Worm (Caenorhabditis elegans) whole organism, mixed stage, embryonic: ENCODE results near the gene Y37E11AM.2.
A peak's percentile ranks its signal among the peaks of the same experiment; 100 is the strongest.

Experiments used
- M03D4.4 ChIP-seq: sonication (generic microtip); optimal IDR thresholded peaks from 2 replicates; lab custom pipeline; 2017; ENCODE audit warnings: mild to moderate bottlenecking, missing genetic modification characterization, missing compliant biosample characterization
- bed-3 ChIP-seq: fragments of 200-800 bp; sonication (Bioruptor generic); optimal IDR thresholded peaks from 3 replicates; lab custom pipeline; 2018; ENCODE audit warnings: mild to moderate bottlenecking, missing genetic modification characterization, moderate library complexity, missing compliant biosample characterization
- blmp-1 ChIP-seq: fragments of 150-350 bp; optimal IDR thresholded peaks from 2 replicates; lab custom pipeline; 2014; ENCODE audit warnings: missing biosample characterization, missing genetic modification characterization
- ceh-83 ChIP-seq: fragments of 200-800 bp; sonication (Bioruptor generic); optimal IDR thresholded peaks from 2 replicates; lab custom pipeline; 2018; ENCODE audit warnings: mild to moderate bottlenecking, missing genetic modification characterization, missing compliant biosample characterization
- ces-1 ChIP-seq: fragments of 150-350 bp; optimal IDR thresholded peaks from 2 replicates; lab custom pipeline; 2014; ENCODE audit warnings: missing biosample characterization, missing genetic modification reagents, missing genetic modification characterization
- cnd-1 ChIP-seq: fragments of 200-800 bp; sonication (Bioruptor generic); optimal IDR thresholded peaks from 2 replicates; lab custom pipeline; 2018; ENCODE audit warnings: mild to moderate bottlenecking, missing genetic modification characterization, missing compliant biosample characterization
- drap-1 ChIP-seq: fragments of 200-800 bp; sonication (Bioruptor generic); optimal IDR thresholded peaks from 3 replicates; lab custom pipeline; 2018; ENCODE audit warnings: mild to moderate bottlenecking, missing genetic modification characterization, missing compliant biosample characterization
- ham-2 ChIP-seq: fragments of 200-800 bp; sonication (Bioruptor generic); optimal IDR thresholded peaks from 2 replicates; lab custom pipeline; 2018; ENCODE audit warnings: mild to moderate bottlenecking, missing genetic modification characterization, missing compliant biosample characterization
- lin-13 ChIP-seq: fragments of 150-350 bp; optimal IDR thresholded peaks from 2 replicates; lab custom pipeline; 2014; ENCODE audit warnings: missing biosample characterization, missing genetic modification characterization
- lin-32 ChIP-seq: fragments of 200-800 bp; sonication (Bioruptor generic); optimal IDR thresholded peaks from 2 replicates; lab custom pipeline; 2018; ENCODE audit warnings: mild to moderate bottlenecking, missing genetic modification characterization, missing compliant biosample characterization
- lsy-2 ChIP-seq: fragments of 150-350 bp; optimal IDR thresholded peaks from 2 replicates; lab custom pipeline; 2014; ENCODE audit warnings: missing biosample characterization, missing genetic modification characterization
- mab-5 ChIP-seq: fragments of 150-350 bp; optimal IDR thresholded peaks from 2 replicates; lab custom pipeline; 2014; ENCODE audit warnings: missing biosample characterization, missing genetic modification characterization
- mep-1 ChIP-seq: fragments of 150-350 bp; optimal IDR thresholded peaks from 2 replicates; lab custom pipeline; 2017; ENCODE audit warnings: missing biosample characterization, missing genetic modification reagents, missing genetic modification characterization, inconsistent platforms
- mls-2 ChIP-seq: sonication (generic microtip); optimal IDR thresholded peaks from 2 replicates; lab custom pipeline; 2016; ENCODE audit warnings: mild to moderate bottlenecking, missing genetic modification characterization, moderate library complexity, missing compliant biosample characterization
- nhr-12 ChIP-seq: fragments of 150-350 bp; optimal IDR thresholded peaks from 2 replicates; lab custom pipeline; 2014; ENCODE audit warnings: missing biosample characterization, missing genetic modification characterization
- nhr-2 ChIP-seq: fragments of 150-350 bp; optimal IDR thresholded peaks from 2 replicates; lab custom pipeline; 2014; ENCODE audit warnings: missing biosample characterization, missing genetic modification characterization
- nhr-237 ChIP-seq: fragments of 150-350 bp; optimal IDR thresholded peaks from 2 replicates; lab custom pipeline; 2014; ENCODE audit warnings: missing biosample characterization, missing genetic modification characterization
- nhr-76 ChIP-seq: sonication (generic microtip); optimal IDR thresholded peaks from 2 replicates; lab custom pipeline; 2017; ENCODE audit warnings: missing biosample characterization, missing genetic modification characterization
- pha-4 ChIP-seq: fragments of 150-350 bp; optimal IDR thresholded peaks from 2 replicates; lab custom pipeline; 2018; ENCODE audit warnings: missing biosample characterization, missing genetic modification reagents, missing genetic modification characterization
- snpc-4 ChIP-seq: fragments of 150-350 bp; optimal IDR thresholded peaks from 2 replicates; lab custom pipeline; 2014; ENCODE audit warnings: missing biosample characterization, missing genetic modification characterization
- sptf-1 ChIP-seq: sonication (generic microtip); optimal IDR thresholded peaks from 2 replicates; lab custom pipeline; 2017; ENCODE audit warnings: mild to moderate bottlenecking, missing genetic modification characterization, moderate library complexity, missing compliant biosample characterization
- unc-120 ChIP-seq: sonication (generic microtip); optimal IDR thresholded peaks from 2 replicates; lab custom pipeline; 2017; ENCODE audit warnings: missing genetic modification characterization, missing compliant biosample characterization; ENCODE audit not compliant: poor library complexity, severe bottlenecking
- unc-39 ChIP-seq: fragments of 150-350 bp; optimal IDR thresholded peaks from 2 replicates; lab custom pipeline; 2014; ENCODE audit warnings: missing biosample characterization, missing genetic modification characterization
- unc-62 ChIP-seq: fragments of 150-350 bp; optimal IDR thresholded peaks from 2 replicates; lab custom pipeline; 2014; ENCODE audit warnings: missing biosample characterization, missing genetic modification reagents, missing genetic modification characterization
- zip-8 ChIP-seq: fragments of 150-350 bp; optimal IDR thresholded peaks from 2 replicates; lab custom pipeline; 2014; ENCODE audit warnings: missing biosample characterization, missing genetic modification characterization
- ztf-11 ChIP-seq: fragments of 150-350 bp; optimal IDR thresholded peaks from 2 replicates; lab custom pipeline; 2014; ENCODE audit warnings: missing biosample characterization, missing genetic modification characterization

The Y37E11AM.2 gene

DNA sequence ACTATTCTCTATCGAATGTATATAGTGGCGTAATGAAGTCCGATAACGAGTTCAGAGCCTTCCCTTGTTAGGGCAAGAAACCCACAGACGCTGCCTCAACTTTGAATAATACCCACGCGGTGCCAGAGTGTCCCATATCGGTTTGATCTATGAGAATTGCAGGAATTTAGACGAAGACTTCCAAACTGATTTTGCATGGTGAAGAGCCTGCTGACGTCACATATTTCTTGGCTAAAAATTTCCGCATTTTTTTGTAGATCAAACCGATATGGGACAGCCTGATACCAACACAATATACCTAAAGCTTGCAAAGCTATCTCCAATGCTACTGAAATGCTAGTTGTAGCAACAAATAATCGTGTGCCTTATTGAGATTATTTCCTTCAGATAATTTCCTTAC, 16.6 kb upstream of the Y37E11AM.2 start:
- TF ChIP-seq unc-39 (tag; lab: Kevin White, UChicago) (no peak), bed-3 (no peak), snpc-4 (tag; lab: Kevin White, UChicago) (no peak), sptf-1 (tag; lab: Kevin White, UChicago) (no peak), ceh-83 (no peak), nhr-76 (no peak), ham-2 (GFP tag; lab: Kevin White, UChicago) (no peak), ztf-11 (tag; lab: Kevin White, UChicago) (no peak), mep-1 (tag; lab: Kevin White, UChicago) (no peak)

DNA sequence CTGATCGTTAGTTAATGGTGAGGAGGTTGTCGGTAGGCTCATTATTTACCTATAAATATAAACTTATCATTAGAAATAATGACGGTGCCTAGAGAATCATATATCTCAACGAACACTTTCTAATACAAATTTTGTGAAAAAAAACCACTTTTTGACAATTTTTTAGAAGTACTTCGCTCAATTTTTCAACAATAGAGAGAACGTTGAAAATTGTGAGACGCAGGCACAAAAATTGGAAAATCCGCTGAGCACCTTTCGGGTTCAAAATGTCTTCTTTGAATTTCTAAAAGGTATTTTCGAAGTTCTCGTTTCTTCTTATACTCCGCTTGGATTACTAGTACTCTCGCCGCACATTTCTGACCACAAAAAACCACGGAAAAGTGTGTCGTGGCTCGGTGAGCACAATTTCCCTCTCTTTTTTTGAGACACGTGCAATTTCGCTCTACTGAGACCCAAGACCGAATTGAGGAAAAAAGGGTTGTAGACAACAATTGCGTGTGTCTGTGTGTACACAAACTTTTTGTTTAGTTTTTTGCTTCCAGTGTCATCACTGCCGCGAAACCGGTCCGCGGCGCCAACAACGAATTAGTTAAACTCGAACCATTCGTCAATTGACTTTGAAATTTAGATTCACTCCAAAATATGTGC, 15.7 kb upstream of the Y37E11AM.2 start, which contains the start of gene nape-1:
nape-1 (minus strand) TSS at position 51 of the 648 bp plus-strand sequence.
- no peak for TF ChIP-seq mls-2 (tag; lab: Kevin White, UChicago)
- TF ChIP-seq pha-4 (tag; lab: Kevin White, UChicago) = no peak
- no peak for TF ChIP-seq unc-39 (tag; lab: Kevin White, UChicago)
- TF ChIP-seq blmp-1 (tag; lab: Kevin White, UChicago) = no peak
- TF ChIP-seq zip-8 (tag; lab: Kevin White, UChicago) = no peak
- no peak for TF ChIP-seq mep-1 (tag; lab: Kevin White, UChicago)
- no peak for TF ChIP-seq drap-1 (GFP tag; lab: Kevin White, UChicago)
- TF ChIP-seq ces-1 (GFP tag; lab: Kevin White, UChicago) = no peak
- TF ChIP-seq unc-120 (tag; lab: Kevin White, UChicago) = no peak
- TF ChIP-seq unc-62 (GFP tag; lab: Kevin White, UChicago) = no peak
- TF ChIP-seq cnd-1 (tag; lab: Kevin White, UChicago) = no peak

DNA sequence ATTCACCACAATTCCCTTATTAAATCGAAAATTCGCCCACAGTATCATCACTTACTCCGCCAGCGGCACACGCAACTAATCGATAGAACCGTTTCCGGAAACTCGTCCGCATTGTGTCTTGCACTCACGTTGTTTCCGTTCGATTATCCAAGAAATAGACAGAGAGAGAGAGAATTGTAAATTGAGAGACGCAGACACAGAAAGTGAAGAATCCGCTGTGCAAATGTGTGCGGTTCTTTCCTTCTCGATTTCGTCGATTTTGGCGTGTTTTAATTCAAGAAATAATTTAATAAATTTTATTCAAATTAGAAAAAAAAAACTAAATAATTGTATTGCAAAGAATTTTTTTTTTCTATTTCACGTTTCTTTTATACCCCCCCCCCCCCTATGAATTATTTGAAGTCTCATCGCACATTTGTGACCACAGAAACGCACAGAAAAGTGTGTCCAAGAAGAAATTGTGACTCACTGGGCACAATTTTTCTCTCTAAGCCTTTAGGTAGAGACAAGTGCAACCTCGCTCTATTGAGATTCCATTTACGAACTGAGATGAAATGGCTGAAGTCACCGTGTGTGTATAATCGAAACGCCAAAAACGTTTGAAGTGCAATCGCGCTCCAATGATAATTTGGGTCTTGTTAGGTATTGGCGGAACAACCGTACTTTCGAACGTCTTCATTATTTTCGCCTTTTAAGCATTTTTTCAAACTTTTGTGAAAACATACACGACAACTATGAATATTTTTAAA, 13.6 kb upstream of the Y37E11AM.2 start, which contains the start of gene nape-2:
nape-2 (minus strand) TSS at position 271 of the 749 bp plus-strand sequence.
- TF ChIP-seq nhr-12 (tag; lab: Kevin White, UChicago) = no peak
- TF ChIP-seq sptf-1 (tag; lab: Kevin White, UChicago) = no peak
- no peak for TF ChIP-seq M03D4.4 (tag; lab: Kevin White, UChicago)
- no peak for TF ChIP-seq unc-39 (tag; lab: Kevin White, UChicago)
- TF ChIP-seq ces-1 (GFP tag; lab: Kevin White, UChicago) = peak; percentile 6
- no peak for TF ChIP-seq blmp-1 (tag; lab: Kevin White, UChicago)
- TF ChIP-seq mab-5 (tag; lab: Kevin White, UChicago) = no peak
- TF ChIP-seq, all 35 proteins: peak for 1

DNA sequence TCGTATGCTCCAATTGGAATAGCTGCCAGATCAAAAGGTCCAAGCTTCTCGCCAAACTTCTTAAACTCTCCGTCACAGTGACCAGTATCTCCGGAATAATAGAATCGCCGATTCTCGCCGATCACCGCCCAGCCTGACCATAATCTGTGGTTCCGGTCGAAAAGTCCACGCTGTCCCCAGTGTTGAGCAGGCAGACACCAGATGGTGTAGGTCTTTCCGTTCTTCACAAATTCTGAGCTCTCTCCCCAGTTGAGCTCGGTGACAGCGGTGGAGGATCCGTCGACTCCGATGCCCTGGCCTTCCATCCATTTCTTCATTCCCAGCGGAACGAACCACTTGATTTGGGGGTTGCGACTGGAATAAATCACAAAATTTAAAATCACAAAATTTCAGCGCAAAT, 11.0 kb upstream of the Y37E11AM.2 start:
- TF ChIP-seq lin-32 (GFP tag; lab: Kevin White, UChicago) (no peak), zip-8 (tag; lab: Kevin White, UChicago) (no peak), nhr-12 (tag; lab: Kevin White, UChicago) (no peak)

DNA sequence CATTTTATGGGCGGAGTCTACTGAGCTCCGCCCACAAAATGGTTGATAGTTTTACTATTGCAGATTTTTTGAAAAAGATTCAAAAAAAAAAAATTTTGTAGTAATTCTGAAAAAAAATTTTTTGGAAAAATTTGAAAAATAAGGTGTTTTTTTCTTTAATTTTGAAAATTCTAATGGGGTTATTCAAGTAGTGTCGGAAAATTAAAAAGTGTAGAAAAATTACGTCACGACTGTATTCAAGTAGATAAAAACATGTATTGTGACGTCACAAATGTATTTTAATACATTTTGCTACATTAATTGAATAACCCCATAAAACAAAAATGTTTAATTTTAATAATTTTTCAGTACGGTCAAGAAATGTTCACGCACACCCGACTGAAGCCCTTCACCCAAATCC, 8.0 kb upstream of the Y37E11AM.2 start:
- TF ChIP-seq bed-3 (no peak), zip-8 (tag; lab: Kevin White, UChicago) (peak; percentile 96)

DNA sequence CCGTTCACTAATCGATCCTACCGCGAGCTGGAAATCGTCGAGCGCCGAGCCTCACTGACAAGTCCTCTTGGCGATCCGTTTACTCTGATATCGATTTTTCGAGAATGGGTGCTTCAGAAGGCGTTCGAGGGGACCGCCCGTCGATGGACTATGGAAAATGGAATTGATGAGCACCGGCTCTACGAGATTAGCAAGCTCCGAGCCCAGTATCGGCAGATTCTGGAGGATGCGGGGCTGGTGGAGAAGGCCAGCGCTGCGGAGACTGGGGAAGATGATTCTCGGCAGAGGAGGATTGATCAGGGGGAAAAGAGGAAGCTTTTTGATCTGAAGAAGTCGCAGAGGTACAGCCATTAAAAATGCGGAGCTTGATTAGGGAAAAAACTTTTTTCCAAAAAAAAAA, 6.2 kb upstream of the Y37E11AM.2 start:
- no peak for TF ChIP-seq lin-32 (GFP tag; lab: Kevin White, UChicago)
- TF ChIP-seq M03D4.4 (tag; lab: Kevin White, UChicago) = no peak
- TF ChIP-seq ces-1 (GFP tag; lab: Kevin White, UChicago) = no peak
- no peak for TF ChIP-seq ztf-11 (tag; lab: Kevin White, UChicago)
- no peak for TF ChIP-seq drap-1 (GFP tag; lab: Kevin White, UChicago)
- TF ChIP-seq blmp-1 (tag; lab: Kevin White, UChicago) = no peak
- no peak for TF ChIP-seq nhr-2 (tag; lab: Kevin White, UChicago)
- TF ChIP-seq ceh-83 = no peak

DNA sequence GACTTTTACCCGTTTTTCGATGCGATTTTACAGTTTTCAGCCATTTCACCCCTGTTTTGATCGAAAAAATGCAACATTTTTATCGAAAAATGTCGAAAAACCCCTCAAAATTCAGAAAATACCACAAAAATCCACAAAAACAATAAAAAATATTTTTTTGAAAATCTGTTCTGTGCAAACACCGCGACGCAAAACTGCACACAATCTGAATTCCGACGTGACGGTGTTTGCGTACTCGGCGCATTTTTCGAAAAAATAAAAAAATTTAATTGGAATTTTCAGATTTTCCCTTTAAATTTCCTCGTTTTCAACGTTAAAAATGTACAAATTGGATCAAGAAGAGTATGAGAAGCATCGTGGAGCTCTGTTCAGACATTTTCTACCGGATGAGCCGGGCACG, 584 bp upstream of the Y37E11AM.2 start, which contains the start of gene smgl-2:
smgl-2 (plus strand) TSS at position 320 of the 400 bp plus-strand sequence.
- peak; percentile 71 for TF ChIP-seq lsy-2 (tag; lab: Kevin White, UChicago)
- peak; percentile 11 for TF ChIP-seq nhr-2 (tag; lab: Kevin White, UChicago)
- TF ChIP-seq mep-1 (tag; lab: Kevin White, UChicago) = peak; percentile 81
- TF ChIP-seq nhr-237 (tag; lab: Kevin White, UChicago) = peak; percentile 44
- no peak for TF ChIP-seq cnd-1 (tag; lab: Kevin White, UChicago)
- TF ChIP-seq lin-13 (tag; lab: Kevin White, UChicago) = peak; percentile 28
- TF ChIP-seq lin-32 (GFP tag; lab: Kevin White, UChicago) = no peak
- TF ChIP-seq pha-4 (tag; lab: Kevin White, UChicago) = peak; percentile 23
- peak; percentile 62 for TF ChIP-seq ces-1 (GFP tag; lab: Kevin White, UChicago)
- TF ChIP-seq, all 35 proteins: peak for 7
